Worm (Caenorhabditis elegans) whole organism, late embryonic: Measurements from ENCODE around the gene C54F6.17.

Source experiments
- ama-1 ChIP-seq: fragments of 150-350 bp; optimal IDR thresholded peaks from 2 replicates; lab custom pipeline; 2014
- elt-2 ChIP-seq: sonication (generic microtip); optimal IDR thresholded peaks from 2 replicates; lab custom pipeline; 2016; ENCODE audit warnings: missing genetic modification reagents, missing genetic modification characterization, missing compliant biosample characterization
- hlh-30 ChIP-seq: sonication (generic microtip); optimal IDR thresholded peaks from 2 replicates; lab custom pipeline; 2017; ENCODE audit warnings: antibody characterized with exemption, missing genetic modification characterization, missing compliant biosample characterization; ENCODE audit not compliant: insufficient read depth
- lin-11 ChIP-seq: fragments of 200-800 bp; sonication (Bioruptor generic); optimal IDR thresholded peaks from 2 replicates; lab custom pipeline; 2018; ENCODE audit warnings: mild to moderate bottlenecking, missing genetic modification characterization, missing compliant biosample characterization
- pag-3 ChIP-seq: sonication (generic microtip); optimal IDR thresholded peaks from 2 replicates; lab custom pipeline; 2016; ENCODE audit warnings: missing compliant biosample characterization, missing genetic modification characterization, borderline replicate concordance
- rnt-1 ChIP-seq: sonication (generic microtip); optimal IDR thresholded peaks from 2 replicates; lab custom pipeline; 2016; ENCODE audit warnings: missing genetic modification characterization, missing compliant biosample characterization

DNA sequence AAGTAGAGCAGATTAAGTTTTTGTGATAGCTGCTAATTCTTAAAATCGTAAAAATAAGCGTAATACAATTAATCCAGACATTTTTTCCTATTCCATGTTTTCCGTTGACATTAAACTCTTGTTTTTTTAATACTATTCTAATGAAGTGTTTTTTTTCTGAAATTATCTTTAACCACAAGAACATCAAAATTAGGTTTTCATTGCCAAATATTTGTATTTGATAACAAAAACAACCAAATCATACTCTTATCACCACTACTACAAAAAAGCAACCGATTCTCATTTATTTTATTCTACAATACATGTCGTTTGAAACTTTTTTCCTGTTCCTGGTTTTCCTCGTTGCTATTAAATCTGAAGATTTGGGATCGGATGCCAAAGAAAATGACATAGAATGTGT is at the start of gene C54F6.17:
- TF ChIP-seq hlh-30 (tag; lab: Kevin White, UChicago) (no peak), rnt-1 (tag; lab: Kevin White, UChicago) (no peak), elt-2 (no peak), ama-1 (no peak), lin-11 (tag; lab: Kevin White, UChicago) (no peak), pag-3 (tag; lab: Kevin White, UChicago) (no peak)
